Worm (Caenorhabditis elegans): ENCODE measurements around the gene F54C9.7.

DNA sequence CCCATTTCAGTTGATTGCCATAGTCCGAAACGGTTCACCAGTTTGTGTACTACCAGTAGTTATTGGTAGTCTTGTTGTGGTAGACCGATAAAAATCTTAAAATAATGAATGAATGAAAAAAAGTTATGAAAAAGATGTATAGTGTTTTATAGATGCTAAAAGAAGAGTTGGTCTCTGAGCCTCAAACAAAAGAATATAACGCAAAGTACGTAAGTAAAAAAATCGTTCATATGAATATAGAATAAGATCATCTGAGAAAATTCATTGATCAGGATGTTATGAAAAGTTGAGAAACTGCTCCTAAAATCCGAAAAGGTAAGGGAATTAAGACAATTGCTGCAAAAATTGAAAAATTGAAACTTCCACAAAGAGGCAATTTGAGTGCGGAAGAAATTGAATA is 44.4 kb downstream of the F54C9.7 start, which contains the start of gene chhy-1:
- TF ChIP-seq nfya-1 (tag; optimal IDR thresholded peaks at IDR 0.05; ENCODE audit: borderline replicate concordance, insufficient read depth) (no peak), ztf-26 (tag; optimal IDR thresholded peaks at IDR 0.05) (no peak), unc-130 (GFP tag; optimal IDR thresholded peaks at IDR 0.05) (no peak)

Data from whole organism, young adult.